Worm (Caenorhabditis elegans) whole organism, L4 larva: ENCODE measurements around the gene C34C12.12.
"Not testable (repeated sequence)": the region's sequence is repeated elsewhere in the genome, so short reads cannot be mapped to it uniquely, and the experiment has no call there.

Source experiments
- F49E8.2 ChIP-seq: sonication (generic microtip); optimal IDR thresholded peaks from 2 replicates; lab custom pipeline; 2016; ENCODE audit warnings: missing compliant biosample characterization, mild to moderate bottlenecking, missing genetic modification characterization, borderline replicate concordance
- aha-1 ChIP-seq: fragments of 150-350 bp; peaks from one replicate; lab custom pipeline; 2014; ENCODE audit warnings: missing biosample characterization, missing genetic modification characterization
- aly-2 ChIP-seq: sonication (generic microtip); optimal IDR thresholded peaks from 2 replicates; lab custom pipeline; 2018; ENCODE audit warnings: missing biosample characterization, missing genetic modification characterization
- ama-1 ChIP-seq: fragments of 150-350 bp; optimal IDR thresholded peaks from 2 replicates; lab custom pipeline; 2014; ENCODE audit warnings: inconsistent platforms, mixed read lengths
- jun-1 ChIP-seq: fragments of 150-350 bp; optimal IDR thresholded peaks from 2 replicates; lab custom pipeline; 2014; ENCODE audit warnings: missing biosample characterization, missing genetic modification reagents, missing genetic modification characterization
- lin-1 ChIP-seq: fragments of 200-800 bp; sonication (Bioruptor generic); IDR thresholded peaks from 2 replicates; pipeline ENCODE4 v1.3.6; 2022; ENCODE audit warnings: missing genetic modification reagents, missing genetic modification characterization, missing compliant biosample characterization
- nhr-28 ChIP-seq: fragments of 150-350 bp; optimal IDR thresholded peaks from 2 replicates; lab custom pipeline; 2014; ENCODE audit warnings: missing biosample characterization, missing genetic modification characterization
- nhr-76 ChIP-seq: fragments of 150-350 bp; optimal IDR thresholded peaks from 2 replicates; lab custom pipeline; 2014; ENCODE audit warnings: missing biosample characterization, missing genetic modification characterization
- rbr-2 ChIP-seq: sonication (generic microtip); optimal IDR thresholded peaks from 2 replicates; lab custom pipeline; 2016; ENCODE audit warnings: missing genotype, missing genetic modification characterization, missing compliant biosample characterization
- skn-1 ChIP-seq: fragments of 150-350 bp; optimal IDR thresholded peaks from 2 replicates; lab custom pipeline; 2014; ENCODE audit warnings: missing biosample characterization, missing genetic modification characterization
- zip-2 ChIP-seq: fragments of 150-350 bp; optimal IDR thresholded peaks from 2 replicates; lab custom pipeline; 2014; ENCODE audit warnings: missing biosample characterization, missing genetic modification characterization
- ztf-11 ChIP-seq: fragments of 150-350 bp; optimal IDR thresholded peaks from 2 replicates; lab custom pipeline; 2014; ENCODE audit warnings: missing biosample characterization, missing genetic modification characterization

ce11 chrIII:3454045-3454444 lies 1.1 kb downstream of the C34C12.12 start, which contains the start of gene C34C12.1:
- not testable (repeated sequence) for TF ChIP-seq skn-1 (tag; lab: Kevin White, UChicago); rbr-2 (tag; lab: Kevin White, UChicago); nhr-28 (tag; lab: Kevin White, UChicago); aha-1 (tag; lab: Kevin White, UChicago); ama-1 (lab: Kevin White, UChicago); aly-2; nhr-76 (tag; lab: Kevin White, UChicago); zip-2 (tag; lab: Kevin White, UChicago); lin-1 (GFP tag; lab: Robert Waterston, UW); jun-1; F49E8.2; ztf-11
